Fruit fly (Drosophila melanogaster): Measurements from ENCODE around the gene CG13639.

CG13639 gene

DNA sequence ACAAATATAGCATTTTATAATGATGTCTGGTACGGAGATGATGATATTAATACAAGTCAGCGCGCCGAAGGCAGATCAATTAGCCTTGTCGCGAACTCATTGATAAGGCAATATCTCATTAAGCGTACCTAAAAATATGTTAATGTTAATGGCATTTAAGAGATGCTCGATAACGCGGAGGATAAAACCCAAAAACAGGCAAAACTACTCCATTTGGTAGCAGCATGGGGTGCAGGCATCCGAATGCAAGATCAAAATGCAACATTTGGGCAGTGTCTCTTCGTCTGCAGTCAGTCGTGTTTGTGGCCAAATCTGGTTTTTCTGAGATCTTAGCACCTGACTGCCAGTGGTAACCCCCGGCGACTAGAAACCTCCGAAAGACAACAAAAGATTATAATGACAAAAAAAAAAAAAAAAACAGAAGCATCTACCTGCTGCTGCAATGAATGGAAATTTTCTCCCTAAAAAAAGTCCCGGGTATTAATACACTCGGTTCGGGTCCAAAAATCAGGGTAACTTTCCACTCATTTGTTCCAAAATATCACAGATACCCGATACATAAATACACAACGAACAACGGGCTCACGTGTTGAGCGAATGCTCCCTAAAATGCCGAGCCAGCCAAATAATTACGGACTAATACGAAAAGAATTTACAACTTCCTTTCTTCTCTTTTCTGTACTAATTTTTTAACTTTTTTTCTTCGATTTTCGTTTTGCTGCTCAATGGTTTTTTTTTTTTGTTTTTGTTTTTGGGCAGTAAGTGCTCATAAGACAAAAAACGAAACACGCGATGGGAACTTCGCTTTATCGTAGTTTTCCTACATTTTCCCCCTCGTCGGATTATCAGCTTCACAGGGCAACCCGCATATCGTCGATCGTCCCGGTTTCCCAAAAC lies 14.0 kb downstream of the CG13639 start (continued):
- TF ChIP-seq CG12769 (tag; optimal IDR thresholded peaks at IDR 0.05) (no peak), cato (GFP tag; optimal IDR thresholded peaks at IDR 0.05; ENCODE audit: borderline replicate concordance) (no peak), Dad (GFP tag; optimal IDR thresholded peaks at IDR 0.05) (no peak), HmgD (GFP tag; optimal IDR thresholded peaks at IDR 0.05) (no peak), ase (GFP tag; IDR thresholded peaks at IDR 0.05) (no peak), D19B (GFP tag; optimal IDR thresholded peaks at IDR 0.05) (no peak), Hr78 (GFP tag; optimal IDR thresholded peaks at IDR 0.05) (no peak), wdn (GFP tag; IDR thresholded peaks at IDR 0.05) (no peak), CG16813 (GFP tag; IDR thresholded peaks at IDR 0.05; ENCODE audit: partially characterized antibody) (no peak), Awh (GFP tag; IDR thresholded peaks at IDR 0.05) (peak; percentile 45; the same call in 1 of the 2 replicates), Atf-2 (GFP tag; optimal IDR thresholded peaks at IDR 0.05) (no peak), CG1024 (GFP tag; IDR thresholded peaks at IDR 0.05) (no peak), HHEX (GFP tag; optimal IDR thresholded peaks at IDR 0.05) (no peak), schlank (tag; optimal IDR thresholded peaks at IDR 0.05) (no peak), Ptx1 (GFP tag; IDR thresholded peaks at IDR 0.05) (no peak), CG3407 (GFP tag; optimal IDR thresholded peaks at IDR 0.05) (no peak), CG32772 (GFP tag; IDR thresholded peaks at IDR 0.05) (0 out of 2 replicates have a peak, but pooled peaks have one; percentile 30), fu2 (GFP tag; optimal IDR thresholded peaks at IDR 0.05) (no peak), unpg (GFP tag; optimal IDR thresholded peaks at IDR 0.05) (no peak), CG8089 (GFP tag; optimal IDR thresholded peaks at IDR 0.05) (no peak), HLH3B (GFP tag; IDR thresholded peaks at IDR 0.05) (no peak), TFAM (GFP tag; optimal IDR thresholded peaks at IDR 0.05) (no peak), Stat92E (GFP tag; optimal IDR thresholded peaks at IDR 0.05) (no peak), vvl (GFP tag; IDR thresholded peaks at IDR 0.05) (0 out of 2 replicates have a peak, but pooled peaks have one; percentile 19)

DNA sequence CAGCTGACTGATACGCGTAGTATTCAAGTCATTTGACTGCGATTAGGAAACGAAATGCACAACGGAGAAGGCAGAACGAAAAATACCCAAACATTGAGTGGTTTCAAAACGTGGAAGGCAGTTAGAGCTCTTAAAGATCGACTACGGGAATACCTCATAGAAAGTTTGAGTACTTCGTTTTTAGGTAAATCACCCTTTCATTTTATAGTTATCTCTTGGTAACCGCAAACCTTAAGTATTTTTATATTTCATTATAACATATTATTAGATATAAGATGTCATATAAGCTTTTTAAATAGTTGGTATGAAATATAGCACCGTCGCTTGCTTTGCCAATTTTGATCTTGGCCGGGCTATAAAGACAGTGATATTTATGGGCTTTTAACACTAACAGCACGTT lies 15.0 kb downstream of the CG13639 start:
- TF ChIP-seq gem (tag; optimal IDR thresholded peaks at IDR 0.05): peak; percentile 30
- TF ChIP-seq CG30431 (GFP tag; optimal IDR thresholded peaks at IDR 0.05): no peak
- TF ChIP-seq Meics (GFP tag; optimal IDR thresholded peaks at IDR 0.05): no peak
- TF ChIP-seq dmrt11E (tag; optimal IDR thresholded peaks at IDR 0.05): peak; percentile 2
- TF ChIP-seq CG12769 (tag; optimal IDR thresholded peaks at IDR 0.05): no peak
- TF ChIP-seq D19A (tag; optimal IDR thresholded peaks at IDR 0.05): peak; percentile 4
- no peak for TF ChIP-seq ase (GFP tag; IDR thresholded peaks at IDR 0.05)
- no peak for TF ChIP-seq CG14710 (tag; optimal IDR thresholded peaks at IDR 0.05)
- TF ChIP-seq sens (GFP tag): peak; percentile 52
- peak; percentile 37 for TF ChIP-seq D19B (GFP tag; optimal IDR thresholded peaks at IDR 0.05)

DNA sequence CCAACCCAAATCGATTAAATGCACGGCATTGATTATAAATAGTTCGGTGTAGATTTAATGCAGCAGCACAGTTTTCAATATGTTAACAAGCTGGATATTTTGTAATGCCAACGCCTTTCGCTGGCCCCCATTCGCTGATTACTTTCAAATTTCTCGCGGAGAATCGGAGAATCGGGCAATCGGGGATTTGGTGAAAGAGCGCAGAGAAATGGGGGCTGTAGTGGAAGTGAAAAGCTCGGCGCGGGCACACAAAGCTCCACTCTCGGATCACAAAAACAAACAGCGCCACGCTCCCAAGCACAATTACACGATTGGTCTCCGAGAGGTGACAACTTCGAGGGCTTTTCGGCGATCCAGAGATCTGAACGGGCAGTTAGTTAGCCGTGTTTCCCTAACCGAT lies 18.5 kb downstream of the CG13639 start, which contains the start of gene Esp:
Esp (plus strand) TSS at position 301 of the 400 bp plus-strand sequence.
- TF ChIP-seq Deaf1 (tag; optimal IDR thresholded peaks at IDR 0.05) (peak; percentile 53), disco-r (GFP tag; optimal IDR thresholded peaks at IDR 0.05) (no peak), Nf-YB (GFP tag; optimal IDR thresholded peaks at IDR 0.05) (no peak), Opbp (GFP tag; IDR thresholded peaks at IDR 0.05; ENCODE audit: partially characterized antibody) (0 out of 3 replicates have a peak, but pooled peaks have one; percentile 7), Trl (optimal IDR thresholded peaks at IDR 0.05) (peak in 1 of 2 experiments; percentile 19), Trl (GFP tag; optimal IDR thresholded peaks at IDR 0.05) (no peak), sens (GFP tag) (peak; percentile 39)
